Worm (Caenorhabditis elegans): ENCODE data around the gene C27F2.9.
"Not testable (repeated sequence)": the region's sequence is repeated elsewhere in the genome, so short reads cannot be mapped to it uniquely, and the experiment has no call there.

- TF ChIP-seq lsy-2 (tag; optimal IDR thresholded peaks at IDR 0.05); aly-2 (tag; optimal IDR thresholded peaks at IDR 0.05); nhr-77 (tag; optimal IDR thresholded peaks at IDR 0.05); sptf-1 (tag; optimal IDR thresholded peaks at IDR 0.05); nhr-71 (tag; optimal IDR thresholded peaks at IDR 0.05); efl-1 (optimal IDR thresholded peaks at IDR 0.05); efl-1 (GFP tag; optimal IDR thresholded peaks at IDR 0.05 in 1 of 2); nhr-237 (tag; optimal IDR thresholded peaks at IDR 0.05); nhr-12 (tag; optimal IDR thresholded peaks at IDR 0.05): not testable (repeated sequence)
Measured at ce11 chrIII:4980367-4980766, 17.5 kb upstream of the C27F2.9 start, which contains the start of gene C27F2.6.
